Worm (Caenorhabditis elegans) whole organism, L1 larva: Measurements from ENCODE around the gene C05D2.8.

ENCODE experiments used
- C16A3.4 ChIP-seq: fragments of 150-350 bp; optimal IDR thresholded peaks from 2 replicates; lab custom pipeline; 2014; ENCODE audit warnings: missing biosample characterization, missing genetic modification characterization
- F16B12.6 ChIP-seq: fragments of 150-350 bp; optimal IDR thresholded peaks from 2 replicates; lab custom pipeline; 2014; ENCODE audit warnings: missing biosample characterization, missing genetic modification characterization
- Y116A8C.19 ChIP-seq: sonication (generic microtip); optimal IDR thresholded peaks from 2 replicates; lab custom pipeline; 2016; ENCODE audit warnings: missing compliant biosample characterization, missing genetic modification characterization, borderline replicate concordance
- ama-1 ChIP-seq: fragments of 150-350 bp; optimal IDR thresholded peaks from 2 replicates; lab custom pipeline; 2014
- ceh-63 ChIP-seq: fragments of 200-800 bp; sonication (Bioruptor generic); optimal IDR thresholded peaks from 2 replicates; lab custom pipeline; 2018; ENCODE audit warnings: mild to moderate bottlenecking, missing genetic modification characterization, missing compliant biosample characterization
- ceh-8 ChIP-seq: fragments of 200-800 bp; sonication (Bioruptor generic); optimal IDR thresholded peaks from 2 replicates; lab custom pipeline; 2018; ENCODE audit warnings: mild to moderate bottlenecking, missing genetic modification characterization, moderate library complexity, missing compliant biosample characterization
- ceh-82 ChIP-seq, 3 experiments: fragments of 150-350 bp in 1 of 3; sonication (generic microtip) in 2 of 3; optimal IDR thresholded peaks; 2 replicates each; lab custom pipeline; 2014 to 2017; ENCODE audit warnings: missing biosample characterization in 3 of 3, missing genetic modification characterization in 3 of 3
- ceh-88 ChIP-seq: fragments of 200-800 bp; sonication (Bioruptor generic); IDR thresholded peaks from 2 replicates; pipeline ENCODE4 v1.3.6; 2022; ENCODE audit warnings: missing genetic modification characterization, missing compliant biosample characterization
- dpl-1 ChIP-seq, 3 experiments: fragments of 150-350 bp in 2 of 3; sonication (generic microtip) in 1 of 3; optimal IDR thresholded peaks; 2 replicates each; lab custom pipeline; 2014 to 2017; ENCODE audit warnings: missing biosample characterization in 3 of 3, missing genetic modification characterization in 3 of 3, missing genetic modification reagents in 3 of 3
- dsc-1 ChIP-seq: sonication (generic microtip); optimal IDR thresholded peaks from 2 replicates; lab custom pipeline; 2016; ENCODE audit warnings: mild to moderate bottlenecking, missing genetic modification characterization, missing compliant biosample characterization
- efl-1 ChIP-seq, 4 experiments: fragments of 150-350 bp; optimal IDR thresholded peaks in 3 of 4; peaks in 1 of 4; 1 replicate in 1 of 4; 2 replicates in 3 of 4; lab custom pipeline; 2014; ENCODE audit warnings: missing biosample characterization in 2 of 4, missing genetic modification characterization in 2 of 4, missing genetic modification reagents in 2 of 4
- efl-3 ChIP-seq: fragments of 200-800 bp; sonication (Bioruptor generic); optimal IDR thresholded peaks from 2 replicates; lab custom pipeline; 2018; ENCODE audit warnings: mild to moderate bottlenecking, missing genetic modification characterization, missing compliant biosample characterization
- egl-13 ChIP-seq: sonication (generic microtip); optimal IDR thresholded peaks from 2 replicates; lab custom pipeline; 2016; ENCODE audit warnings: missing genotype, missing genetic modification reagents, missing genetic modification characterization, missing compliant biosample characterization
- egl-27 ChIP-seq, 2 experiments: fragments of 150-350 bp in 1 of 2; sonication (generic microtip); optimal IDR thresholded peaks; 3 replicates each; lab custom pipeline; 2017 to 2018; ENCODE audit warnings: missing biosample characterization in 2 of 2, missing genetic modification characterization in 2 of 2, missing genetic modification reagents in 2 of 2
- elt-2 ChIP-seq: sonication (generic microtip); optimal IDR thresholded peaks from 2 replicates; lab custom pipeline; 2016; ENCODE audit warnings: missing genetic modification characterization, mild to moderate bottlenecking, inconsistent platforms, missing compliant biosample characterization, missing genetic modification reagents
- elt-3 ChIP-seq, 6 experiments: fragments of 150-350 bp in 1 of 6; sonication (generic microtip); optimal IDR thresholded peaks; 2 replicates each; lab custom pipeline; 2017 to 2018; ENCODE audit warnings: missing biosample characterization in 6 of 6, missing genetic modification characterization in 6 of 6, inconsistent platforms in 1 of 6
- fkh-10 ChIP-seq: sonication (generic microtip); optimal IDR thresholded peaks from 2 replicates; lab custom pipeline; 2017; ENCODE audit warnings: missing biosample characterization, missing genetic modification reagents, missing genetic modification characterization
- fkh-4 ChIP-seq: sonication (generic microtip); optimal IDR thresholded peaks from 2 replicates; lab custom pipeline; 2016; ENCODE audit warnings: missing compliant biosample characterization, missing genetic modification characterization, borderline replicate concordance
- irx-1 ChIP-seq: sonication (generic microtip); optimal IDR thresholded peaks from 2 replicates; lab custom pipeline; 2016; ENCODE audit warnings: missing genetic modification characterization, missing compliant biosample characterization
- lin-14 ChIP-seq: fragments of 200-800 bp; sonication (Bioruptor generic); optimal IDR thresholded peaks from 2 replicates; lab custom pipeline; 2018; ENCODE audit warnings: mild to moderate bottlenecking, missing genetic modification characterization, moderate library complexity, missing compliant biosample characterization
- lin-35 ChIP-seq, 2 experiments: fragments of 150-350 bp; optimal IDR thresholded peaks; 2 replicates each; lab custom pipeline; 2014; ENCODE audit warnings: missing biosample characterization in 2 of 2, missing genetic modification characterization in 2 of 2, missing genetic modification reagents in 2 of 2
- lin-39 ChIP-seq: fragments of 150-350 bp; optimal IDR thresholded peaks from 2 replicates; lab custom pipeline; 2014; ENCODE audit warnings: missing biosample characterization, missing genetic modification reagents, missing genetic modification characterization
- lir-3 ChIP-seq: sonication (generic microtip); optimal IDR thresholded peaks from 2 replicates; lab custom pipeline; 2016; ENCODE audit warnings: mild to moderate bottlenecking, missing genetic modification characterization, moderate library complexity, missing compliant biosample characterization; ENCODE audit not compliant: poor library complexity
- lsy-2 ChIP-seq, 2 experiments: fragments of 150-350 bp; optimal IDR thresholded peaks; 2 replicates each; lab custom pipeline; 2014; ENCODE audit warnings: missing biosample characterization in 2 of 2, missing genetic modification characterization in 2 of 2
- mdl-1 ChIP-seq, 2 experiments: fragments of 150-350 bp; optimal IDR thresholded peaks; 2 replicates each; lab custom pipeline; 2014 to 2017; ENCODE audit warnings: missing biosample characterization in 2 of 2, missing genetic modification characterization in 2 of 2, inconsistent platforms in 1 of 2
- nhr-19 ChIP-seq: fragments of 200-800 bp; sonication (Bioruptor generic); conservative IDR thresholded peaks from 2 replicates; pipeline ENCODE4 v1.3.6; 2022; ENCODE audit warnings: missing genetic modification characterization, missing compliant biosample characterization
- nhr-20 ChIP-seq: sonication (generic microtip); optimal IDR thresholded peaks from 2 replicates; lab custom pipeline; 2016; ENCODE audit warnings: mild to moderate bottlenecking, missing genetic modification characterization, missing compliant biosample characterization
- nhr-28 ChIP-seq: fragments of 150-350 bp; optimal IDR thresholded peaks from 2 replicates; lab custom pipeline; 2014; ENCODE audit warnings: missing biosample characterization, missing genetic modification characterization
- nhr-47 ChIP-seq: sonication (generic microtip); optimal IDR thresholded peaks from 2 replicates; lab custom pipeline; 2016; ENCODE audit warnings: mild to moderate bottlenecking, missing genetic modification characterization, moderate library complexity, missing compliant biosample characterization
- nhr-71 ChIP-seq: sonication (generic microtip); optimal IDR thresholded peaks from 2 replicates; lab custom pipeline; 2016; ENCODE audit warnings: mild to moderate bottlenecking, missing genetic modification characterization, moderate library complexity, missing compliant biosample characterization
- nhr-77 ChIP-seq: fragments of 150-350 bp; optimal IDR thresholded peaks from 2 replicates; lab custom pipeline; 2014; ENCODE audit warnings: missing biosample characterization, missing genetic modification characterization
- nhr-85 ChIP-seq: sonication (generic microtip); peaks from one replicate; lab custom pipeline; 2016; ENCODE audit warnings: missing genetic modification characterization, inconsistent platforms, missing compliant biosample characterization
- nhr-90 ChIP-seq: sonication (generic microtip); optimal IDR thresholded peaks from 2 replicates; lab custom pipeline; 2016; ENCODE audit warnings: mild to moderate bottlenecking, missing genetic modification characterization, missing compliant biosample characterization; ENCODE audit not compliant: poor library complexity
- pqm-1 ChIP-seq: sonication (generic microtip); optimal IDR thresholded peaks from 3 replicates; lab custom pipeline; 2017; ENCODE audit warnings: missing biosample characterization, missing genetic modification characterization
- rnt-1 ChIP-seq: sonication (generic microtip); optimal IDR thresholded peaks from 2 replicates; lab custom pipeline; 2016; ENCODE audit warnings: mild to moderate bottlenecking, missing genetic modification characterization, moderate library complexity, missing compliant biosample characterization
- snpc-4 ChIP-seq: fragments of 150-350 bp; optimal IDR thresholded peaks from 2 replicates; lab custom pipeline; 2014; ENCODE audit warnings: missing biosample characterization, missing genetic modification characterization
- snu-23 ChIP-seq: sonication (generic microtip); optimal IDR thresholded peaks from 2 replicates; lab custom pipeline; 2016; ENCODE audit warnings: missing genetic modification characterization, missing compliant biosample characterization
- sox-4 ChIP-seq: sonication (generic microtip); optimal IDR thresholded peaks from 2 replicates; lab custom pipeline; 2016; ENCODE audit warnings: missing genetic modification characterization, missing compliant biosample characterization
- sptf-1 ChIP-seq: fragments of 150-350 bp; optimal IDR thresholded peaks from 2 replicates; lab custom pipeline; 2014; ENCODE audit warnings: missing biosample characterization, missing genetic modification characterization
- swsn-7 ChIP-seq: sonication (generic microtip); optimal IDR thresholded peaks from 2 replicates; lab custom pipeline; 2016; ENCODE audit warnings: missing genetic modification characterization, missing compliant biosample characterization
- tbx-2 ChIP-seq: sonication (generic microtip); optimal IDR thresholded peaks from 2 replicates; lab custom pipeline; 2016; ENCODE audit warnings: missing genetic modification characterization, missing compliant biosample characterization
- unc-30 ChIP-seq: sonication (generic microtip); optimal IDR thresholded peaks from 2 replicates; lab custom pipeline; 2017; ENCODE audit warnings: missing biosample characterization, missing genetic modification characterization
- unc-86 ChIP-seq: sonication (generic microtip); optimal IDR thresholded peaks from 2 replicates; lab custom pipeline; 2016; ENCODE audit warnings: missing genetic modification characterization, missing compliant biosample characterization
- xbp-1 ChIP-seq: sonication (generic microtip); optimal IDR thresholded peaks from 2 replicates; lab custom pipeline; 2016; ENCODE audit warnings: missing genetic modification characterization, missing compliant biosample characterization
- zag-1 ChIP-seq: fragments of 150-350 bp; optimal IDR thresholded peaks from 2 replicates; lab custom pipeline; 2014; ENCODE audit warnings: missing biosample characterization, missing genetic modification characterization
- zip-4 ChIP-seq: fragments of 200-800 bp; sonication (Bioruptor generic); optimal IDR thresholded peaks from 2 replicates; lab custom pipeline; 2018; ENCODE audit warnings: mild to moderate bottlenecking, missing genetic modification characterization, moderate library complexity, missing compliant biosample characterization
- ztf-11 ChIP-seq, 2 experiments: sonication (generic microtip); optimal IDR thresholded peaks; 2 replicates each; lab custom pipeline; 2016 to 2017; ENCODE audit warnings: missing genetic modification characterization in 2 of 2, missing biosample characterization in 1 of 2, missing compliant biosample characterization in 1 of 2

The C05D2.8 gene

ce11 chrIII:5610276-5610675, at the start of gene C05D2.8:
Gene C05D2.8, minus strand, starts transcription at chrIII:5610346.
- no peak for TF ChIP-seq elt-3 (tag; optimal IDR thresholded peaks at IDR 0.05; lab: Kevin White, UChicago)
- peak; percentile 35 for TF ChIP-seq elt-2 (tag; lab: Kevin White, UChicago)

ce11 chrIII:5656941-5657340, 46.8 kb upstream of the C05D2.8 start, which contains the start of gene sdz-21:
Gene sdz-21, minus strand, starts transcription at chrIII:5657041.
- TF ChIP-seq sptf-1 = no peak
- no peak for TF ChIP-seq ceh-8 (GFP tag; lab: Kevin White, UChicago)
- TF ChIP-seq efl-1 (optimal IDR thresholded peaks at IDR 0.05; lab: Kevin White, UChicago) = no peak
- TF ChIP-seq efl-1 (GFP tag; optimal IDR thresholded peaks at IDR 0.05 in 1 of 2; lab: Kevin White, UChicago) = peak in 1 of 2 experiments; percentile 8

- TF ChIP-seq egl-13 (tag; lab: Kevin White, UChicago) = no peak
- TF ChIP-seq efl-1 (optimal IDR thresholded peaks at IDR 0.05; lab: Kevin White, UChicago) = peak; percentile 25 to 48
- peak in 1 of 2 experiments; percentile 93 for TF ChIP-seq efl-1 (GFP tag; optimal IDR thresholded peaks at IDR 0.05 in 1 of 2; lab: Kevin White, UChicago)
- TF ChIP-seq nhr-19 (GFP tag; lab: Robert Waterston, UW) = peak; percentile 63
- peak; percentile 25 for TF ChIP-seq lin-39 (tag; lab: Kevin White, UChicago)
- no peak for TF ChIP-seq fkh-4 (tag; lab: Kevin White, UChicago)
- no peak for TF ChIP-seq tbx-2 (tag; lab: Kevin White, UChicago)
- TF ChIP-seq lir-3 = peak; percentile 20
- no peak for TF ChIP-seq unc-86 (tag; lab: Kevin White, UChicago)
- peak; percentile 44 for TF ChIP-seq swsn-7
- peak; percentile 52 for TF ChIP-seq irx-1 (tag; lab: Kevin White, UChicago)
- TF ChIP-seq nhr-71 = peak; percentile 75
- peak; percentile 27 for TF ChIP-seq nhr-77 (tag; lab: Kevin White, UChicago)
- TF ChIP-seq nhr-85 (tag; lab: Kevin White, UChicago) = peak; percentile 85
- TF ChIP-seq egl-27 (tag; optimal IDR thresholded peaks at IDR 0.05; lab: Kevin White, UChicago) = no peak
- no peak for TF ChIP-seq nhr-28 (tag; lab: Kevin White, UChicago)
- TF ChIP-seq pqm-1 (tag; lab: Kevin White, UChicago) = no peak
- no peak for TF ChIP-seq sptf-1
- no peak for TF ChIP-seq unc-30 (tag; lab: Kevin White, UChicago)
- TF ChIP-seq ztf-11 (tag; optimal IDR thresholded peaks at IDR 0.05; lab: Kevin White, UChicago) = peak in 1 of 2 experiments; percentile 1
- TF ChIP-seq nhr-90 = peak; percentile 84
- no peak for TF ChIP-seq dpl-1 (GFP tag; optimal IDR thresholded peaks at IDR 0.05; lab: Kevin White, UChicago)
- TF ChIP-seq sox-4 (tag; lab: Kevin White, UChicago) = no peak
- peak; percentile 98 for TF ChIP-seq snpc-4 (tag; lab: Kevin White, UChicago)
- no peak for TF ChIP-seq efl-3 (GFP tag; lab: Kevin White, UChicago)
- TF ChIP-seq ceh-88 (GFP tag; lab: Robert Waterston, UW) = no peak
- TF ChIP-seq zip-4 (GFP tag; lab: Kevin White, UChicago) = no peak
- no peak for TF ChIP-seq dsc-1
- TF ChIP-seq ceh-63 (GFP tag; lab: Kevin White, UChicago) = no peak
- TF ChIP-seq snu-23 (GFP tag; lab: Kevin White, UChicago) = peak; percentile 54
- no peak for TF ChIP-seq F16B12.6 (tag; lab: Kevin White, UChicago)
- peak; percentile 75 for TF ChIP-seq ama-1
- peak; percentile 44 for TF ChIP-seq lin-14 (GFP tag; lab: Kevin White, UChicago)
- peak; percentile 71 for TF ChIP-seq rnt-1 (tag; lab: Kevin White, UChicago)
- no peak for TF ChIP-seq ceh-8 (GFP tag; lab: Kevin White, UChicago)
- no peak for TF ChIP-seq C16A3.4 (tag; lab: Kevin White, UChicago)
- TF ChIP-seq nhr-47 (tag; lab: Kevin White, UChicago) = peak; percentile 77
- no peak for TF ChIP-seq ceh-82 (tag; optimal IDR thresholded peaks at IDR 0.05; lab: Kevin White, UChicago)
- peak; percentile 62 for TF ChIP-seq nhr-20 (tag; lab: Kevin White, UChicago)
- TF ChIP-seq Y116A8C.19 = no peak
- peak; percentile 26 for TF ChIP-seq xbp-1 (tag; lab: Kevin White, UChicago)
- no peak for TF ChIP-seq zag-1 (tag; lab: Kevin White, UChicago)
- peak in 1 of 2 experiments; percentile 36 for TF ChIP-seq lsy-2 (tag; optimal IDR thresholded peaks at IDR 0.05; lab: Kevin White, UChicago)
- no peak for TF ChIP-seq fkh-10
- peak; percentile 71 for TF ChIP-seq elt-2 (tag; lab: Kevin White, UChicago)
- no peak for TF ChIP-seq mdl-1 (tag; optimal IDR thresholded peaks at IDR 0.05; lab: Kevin White, UChicago)
- peak in 1 of 2 experiments; percentile 29 for TF ChIP-seq lin-35 (GFP tag; optimal IDR thresholded peaks at IDR 0.05; lab: Kevin White, UChicago)
Measured at ce11 chrIII:5653692-5654105, 43.6 kb upstream of the C05D2.8 start.
